Worm (Caenorhabditis elegans) whole organism, late embryonic: Measurements from ENCODE around the gene cyn-12.

Source experiments
- ama-1 ChIP-seq: fragments of 150-350 bp; optimal IDR thresholded peaks from 2 replicates; lab custom pipeline; 2014
- fkh-10 ChIP-seq: fragments of 150-350 bp; optimal IDR thresholded peaks from 2 replicates; lab custom pipeline; 2014; ENCODE audit warnings: missing biosample characterization, missing genetic modification reagents, missing genetic modification characterization
- odd-2 ChIP-seq: sonication (generic microtip); optimal IDR thresholded peaks from 2 replicates; lab custom pipeline; 2017; ENCODE audit warnings: antibody characterized with exemption, mild to moderate bottlenecking, missing genetic modification characterization, missing compliant biosample characterization

DNA sequence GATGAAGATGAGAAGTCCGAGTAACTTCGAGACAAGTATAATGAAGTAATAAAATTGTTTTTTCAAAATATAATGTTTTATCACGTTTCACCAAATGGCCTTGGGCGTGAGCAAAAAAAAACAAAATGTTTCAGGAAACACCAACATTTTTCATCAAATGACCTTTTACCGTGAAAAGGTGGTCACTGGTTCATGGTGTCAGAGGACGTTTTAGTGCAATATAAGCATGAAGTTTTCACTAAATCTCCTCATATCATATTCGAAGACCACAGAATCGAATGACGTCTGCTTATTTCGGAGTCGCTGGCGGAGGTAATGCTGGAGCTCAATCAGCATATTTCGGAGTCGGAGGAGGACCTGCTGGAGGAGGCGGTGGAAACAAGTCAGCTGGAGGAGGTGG is 21.7 kb downstream of the cyn-12 start, which contains the start of the genes ZC477.7 and ssq-3:
- TF ChIP-seq fkh-10 (GFP tag; lab: Kevin White, UChicago) = no peak
- no peak for TF ChIP-seq ama-1 (lab: Kevin White, UChicago)
- TF ChIP-seq odd-2 (tag; lab: Kevin White, UChicago) = no peak
